Worm (Caenorhabditis elegans) whole organism, L4 larva: ENCODE measurements around the gene C47D12.4.

Experiments
- D1046.2 ChIP-seq: fragments of 200-800 bp; sonication (Bioruptor generic); IDR thresholded peaks from 2 replicates; pipeline ENCODE4 v1.3.6; 2022; ENCODE audit warnings: missing genetic modification characterization, missing compliant biosample characterization
- F10B5.3 ChIP-seq: sonication (generic microtip); optimal IDR thresholded peaks from 2 replicates; lab custom pipeline; 2016; ENCODE audit warnings: mild to moderate bottlenecking, missing genetic modification characterization, missing compliant biosample characterization
- F26F4.8 ChIP-seq: fragments of 200-800 bp; sonication (Bioruptor generic); conservative IDR thresholded peaks from 2 replicates; pipeline ENCODE4 v1.3.6; 2022; ENCODE audit warnings: missing genetic modification characterization, missing compliant biosample characterization
- F49E8.2 ChIP-seq: sonication (generic microtip); optimal IDR thresholded peaks from 2 replicates; lab custom pipeline; 2016; ENCODE audit warnings: missing compliant biosample characterization, mild to moderate bottlenecking, missing genetic modification characterization, borderline replicate concordance
- R02D3.7 ChIP-seq: fragments of 150-350 bp; sonication (generic microtip); optimal IDR thresholded peaks from 3 replicates; lab custom pipeline; 2014; ENCODE audit warnings: missing biosample characterization, missing genetic modification characterization
- ZK337.2 ChIP-seq: fragments of 200-800 bp; sonication (Bioruptor generic); IDR thresholded peaks from 2 replicates; pipeline ENCODE4 v1.3.6; 2022; ENCODE audit warnings: missing genetic modification reagents, missing genetic modification characterization, missing compliant biosample characterization
- aha-1 ChIP-seq: fragments of 150-350 bp; peaks from one replicate; lab custom pipeline; 2014; ENCODE audit warnings: missing biosample characterization, missing genetic modification characterization
- ama-1 ChIP-seq: fragments of 150-350 bp; optimal IDR thresholded peaks from 2 replicates; lab custom pipeline; 2014; ENCODE audit warnings: inconsistent platforms, mixed read lengths
- ceh-28 ChIP-seq: fragments of 150-350 bp; optimal IDR thresholded peaks from 2 replicates; lab custom pipeline; 2014; ENCODE audit warnings: missing biosample characterization, missing genetic modification reagents, missing genetic modification characterization
- ceh-32 ChIP-seq: sonication (generic microtip); optimal IDR thresholded peaks from 2 replicates; lab custom pipeline; 2016; ENCODE audit warnings: mild to moderate bottlenecking, missing genetic modification characterization, missing compliant biosample characterization; ENCODE audit not compliant: poor library complexity
- ceh-82 ChIP-seq: sonication (generic microtip); optimal IDR thresholded peaks from 2 replicates; lab custom pipeline; 2017; ENCODE audit warnings: missing biosample characterization, missing genetic modification characterization
- cey-2 ChIP-seq: sonication (generic microtip); optimal IDR thresholded peaks from 3 replicates; lab custom pipeline; 2017; ENCODE audit warnings: missing genetic modification characterization, mild to moderate bottlenecking, missing compliant biosample characterization, antibody characterized with exemption, borderline replicate concordance; ENCODE audit not compliant: insufficient read depth
- ctbp-1 ChIP-seq: fragments of 200-800 bp; sonication (Bioruptor generic); IDR thresholded peaks from 2 replicates; pipeline ENCODE4 v1.3.6; 2022; ENCODE audit warnings: missing genetic modification reagents, missing genetic modification characterization, missing compliant biosample characterization
- daf-12 ChIP-seq: fragments of 150-350 bp; optimal IDR thresholded peaks from 2 replicates; lab custom pipeline; 2014; ENCODE audit warnings: missing biosample characterization, missing genetic modification reagents, missing genetic modification characterization
- daf-19 ChIP-seq: fragments of 200-800 bp; sonication (Bioruptor generic); conservative IDR thresholded peaks from 2 replicates; pipeline ENCODE4 v1.3.6; 2022; ENCODE audit warnings: missing genetic modification characterization, missing compliant biosample characterization
- daf-8 ChIP-seq: fragments of 200-800 bp; sonication (Bioruptor generic); IDR thresholded peaks from 2 replicates; pipeline ENCODE4 v1.3.6; 2022; ENCODE audit warnings: missing genetic modification characterization, missing compliant biosample characterization
- dve-1 ChIP-seq: sonication (generic microtip); optimal IDR thresholded peaks from 2 replicates; lab custom pipeline; 2017; ENCODE audit warnings: antibody characterized with exemption, mild to moderate bottlenecking, missing genetic modification characterization, missing compliant biosample characterization; ENCODE audit not compliant: insufficient read depth
- egl-27 ChIP-seq: sonication (generic microtip); optimal IDR thresholded peaks from 3 replicates; lab custom pipeline; 2017; ENCODE audit warnings: missing biosample characterization, missing genetic modification reagents, missing genetic modification characterization
- egl-43 ChIP-seq: fragments of 200-800 bp; sonication (Bioruptor generic); IDR thresholded peaks from 2 replicates; pipeline ENCODE4 v1.3.6; 2022; ENCODE audit warnings: missing genetic modification reagents, missing genetic modification characterization, missing compliant biosample characterization
- fkh-10 ChIP-seq: fragments of 150-350 bp; optimal IDR thresholded peaks from 2 replicates; lab custom pipeline; 2014; ENCODE audit warnings: missing biosample characterization, missing genetic modification reagents, missing genetic modification characterization
- gei-8 ChIP-seq: fragments of 200-800 bp; sonication (Bioruptor generic); optimal IDR thresholded peaks from 2 replicates; lab custom pipeline; 2018; ENCODE audit warnings: mild to moderate bottlenecking, missing genetic modification characterization, missing compliant biosample characterization
- hif-1 ChIP-seq, 2 experiments: sonication (generic microtip); optimal IDR thresholded peaks; 2 replicates each; lab custom pipeline; 2016 to 2017; ENCODE audit warnings: missing compliant biosample characterization in 2 of 2, missing genetic modification characterization in 2 of 2, missing genetic modification reagents in 2 of 2, missing genotype in 2 of 2, mild to moderate bottlenecking in 1 of 2
- hlh-11 ChIP-seq: fragments of 200-800 bp; sonication (Bioruptor generic); optimal IDR thresholded peaks from 2 replicates; lab custom pipeline; 2018; ENCODE audit warnings: mild to moderate bottlenecking, missing genetic modification characterization, missing compliant biosample characterization
- hlh-30 ChIP-seq: sonication (generic microtip); optimal IDR thresholded peaks from 2 replicates; lab custom pipeline; 2017; ENCODE audit warnings: antibody characterized with exemption, mild to moderate bottlenecking, missing genetic modification characterization, missing compliant biosample characterization; ENCODE audit not compliant: insufficient read depth
- hmg-1.1 ChIP-seq: fragments of 200-800 bp; sonication (Bioruptor generic); IDR thresholded peaks from 2 replicates; pipeline ENCODE4 v1.3.6; 2022; ENCODE audit warnings: missing genetic modification reagents, missing genetic modification characterization, missing compliant biosample characterization
- lim-7 ChIP-seq: fragments of 200-800 bp; sonication (Bioruptor generic); IDR thresholded peaks from 2 replicates; pipeline ENCODE4 v1.3.6; 2022; ENCODE audit warnings: missing genetic modification characterization, missing compliant biosample characterization
- lin-1 ChIP-seq: fragments of 200-800 bp; sonication (Bioruptor generic); IDR thresholded peaks from 2 replicates; pipeline ENCODE4 v1.3.6; 2022; ENCODE audit warnings: missing genetic modification reagents, missing genetic modification characterization, missing compliant biosample characterization
- lin-29 ChIP-seq: fragments of 200-800 bp; sonication (Bioruptor generic); IDR thresholded peaks from 2 replicates; pipeline ENCODE4 v1.3.6; 2022; ENCODE audit warnings: missing genetic modification reagents, missing genetic modification characterization, missing compliant biosample characterization
- lir-3 ChIP-seq: sonication (generic microtip); optimal IDR thresholded peaks from 2 replicates; lab custom pipeline; 2016; ENCODE audit warnings: mild to moderate bottlenecking, missing genetic modification characterization, missing compliant biosample characterization
- lsy-2 ChIP-seq, 2 experiments: fragments of 150-350 bp in 1 of 2; sonication (generic microtip) in 1 of 2; optimal IDR thresholded peaks; 2 replicates each; lab custom pipeline; 2014 to 2017; ENCODE audit warnings: missing biosample characterization in 2 of 2, missing genetic modification characterization in 2 of 2
- madf-9 ChIP-seq: fragments of 200-800 bp; sonication (Bioruptor generic); conservative IDR thresholded peaks from 2 replicates; pipeline ENCODE4 v1.3.6; 2022; ENCODE audit warnings: missing genetic modification reagents, missing genetic modification characterization, missing compliant biosample characterization
- mdl-1 ChIP-seq, 2 experiments: fragments of 150-350 bp in 1 of 2; sonication (generic microtip) in 1 of 2; optimal IDR thresholded peaks; 2 replicates each; lab custom pipeline; 2014 to 2017; ENCODE audit warnings: missing biosample characterization in 2 of 2, missing genetic modification characterization in 2 of 2
- nhr-11 ChIP-seq: fragments of 150-350 bp; optimal IDR thresholded peaks from 2 replicates; lab custom pipeline; 2014; ENCODE audit warnings: missing biosample characterization, missing genetic modification characterization
- nhr-111 ChIP-seq: fragments of 200-800 bp; sonication (Bioruptor generic); optimal IDR thresholded peaks from 2 replicates; lab custom pipeline; 2018; ENCODE audit warnings: mild to moderate bottlenecking, missing genetic modification characterization, missing compliant biosample characterization
- nhr-25 ChIP-seq: sonication (generic microtip); optimal IDR thresholded peaks from 2 replicates; lab custom pipeline; 2017; ENCODE audit warnings: missing genetic modification characterization, mild to moderate bottlenecking, missing compliant biosample characterization, antibody characterized with exemption, moderate library complexity, borderline replicate concordance; ENCODE audit not compliant: insufficient read depth
- nhr-76 ChIP-seq: fragments of 150-350 bp; optimal IDR thresholded peaks from 2 replicates; lab custom pipeline; 2014; ENCODE audit warnings: missing biosample characterization, missing genetic modification characterization
- pha-4 ChIP-seq, 2 experiments: fragments of 150-350 bp in 1 of 2; fragments of 200-800 bp in 1 of 2; sonication (Bioruptor generic) in 1 of 2; IDR thresholded peaks in 1 of 2; optimal IDR thresholded peaks in 1 of 2; 2 replicates each; pipeline versions ENCODE4 v1.3.6 to Lab custom; 2014 to 2022; ENCODE audit warnings: missing genetic modification characterization in 2 of 2, missing genetic modification reagents in 2 of 2, missing biosample characterization in 1 of 2, missing compliant biosample characterization in 1 of 2
- php-3 ChIP-seq: fragments of 200-800 bp; sonication (Bioruptor generic); IDR thresholded peaks from 2 replicates; pipeline ENCODE4 v1.3.6; 2022; ENCODE audit warnings: missing genetic modification reagents, missing genetic modification characterization, missing compliant biosample characterization
- pqm-1 ChIP-seq: sonication (generic microtip); optimal IDR thresholded peaks from 2 replicates; lab custom pipeline; 2017; ENCODE audit warnings: missing biosample characterization, missing genetic modification characterization
- rbr-2 ChIP-seq: sonication (generic microtip); optimal IDR thresholded peaks from 2 replicates; lab custom pipeline; 2016; ENCODE audit warnings: missing genotype, missing genetic modification characterization, missing compliant biosample characterization
- saeg-2 ChIP-seq: fragments of 200-800 bp; sonication (Bioruptor generic); IDR thresholded peaks from 2 replicates; pipeline ENCODE4 v1.3.6; 2022; ENCODE audit warnings: missing genetic modification reagents, missing genetic modification characterization, missing compliant biosample characterization
- spr-3 ChIP-seq: fragments of 200-800 bp; sonication (Bioruptor generic); optimal IDR thresholded peaks from 2 replicates; lab custom pipeline; 2018; ENCODE audit warnings: mild to moderate bottlenecking, missing genetic modification characterization, missing compliant biosample characterization
- tag-97 ChIP-seq: fragments of 200-800 bp; sonication (Bioruptor generic); IDR thresholded peaks from 2 replicates; pipeline ENCODE4 v1.3.6; 2022; ENCODE audit warnings: missing genetic modification characterization, missing compliant biosample characterization
- unc-130 ChIP-seq: sonication (generic microtip); optimal IDR thresholded peaks from 2 replicates; lab custom pipeline; 2016; ENCODE audit warnings: missing genetic modification reagents, missing genetic modification characterization, missing compliant biosample characterization
- unc-62 ChIP-seq, 3 experiments: fragments of 150-350 bp in 1 of 3; sonication (generic microtip); optimal IDR thresholded peaks in 2 of 3; peaks in 1 of 3; 1 replicate in 1 of 3; 2 replicates in 2 of 3; lab custom pipeline; 2014 to 2017; ENCODE audit warnings: missing biosample characterization in 3 of 3, missing genetic modification characterization in 3 of 3, missing genetic modification reagents in 3 of 3, missing genotype in 1 of 3
- zfp-3 ChIP-seq: fragments of 200-800 bp; sonication (Bioruptor generic); conservative IDR thresholded peaks from 2 replicates; pipeline ENCODE4 v1.3.6; 2022; ENCODE audit warnings: missing genetic modification reagents, missing genetic modification characterization, missing compliant biosample characterization
- zip-2 ChIP-seq: fragments of 150-350 bp; optimal IDR thresholded peaks from 2 replicates; lab custom pipeline; 2014; ENCODE audit warnings: missing biosample characterization, missing genetic modification characterization
- ztf-11 ChIP-seq: fragments of 150-350 bp; optimal IDR thresholded peaks from 2 replicates; lab custom pipeline; 2014; ENCODE audit warnings: missing biosample characterization, missing genetic modification characterization

The C47D12.4 gene

ce11 chrII:11646874-11647273 lies 34.7 kb upstream of the C47D12.4 start (continued):
- TF ChIP-seq D1046.2 (GFP tag; lab: Robert Waterston, UW) (no peak), ceh-82 (tag; lab: Kevin White, UChicago) (no peak), gei-8 (no peak), lir-3 (tag; lab: Kevin White, UChicago) (no peak), php-3 (GFP tag; lab: Robert Waterston, UW) (no peak), saeg-2 (GFP tag; lab: Robert Waterston, UW) (no peak), egl-43 (GFP tag; lab: Robert Waterston, UW) (no peak), zip-2 (no peak), unc-130 (no peak), nhr-76 (tag; lab: Kevin White, UChicago) (no peak), nhr-111 (no peak), spr-3 (GFP tag; lab: Kevin White, UChicago) (no peak), ZK337.2 (GFP tag; lab: Robert Waterston, UW) (no peak), daf-8 (GFP tag; lab: Robert Waterston, UW) (no peak), lin-1 (GFP tag; lab: Robert Waterston, UW) (no peak), pha-4 (GFP tag; IDR thresholded peaks at IDR 0.05; lab: Robert Waterston, UW) (no peak), pha-4 (tag; optimal IDR thresholded peaks at IDR 0.05; lab: Kevin White, UChicago) (no peak), R02D3.7 (no peak), dve-1 (tag; lab: Kevin White, UChicago) (peak; percentile 7), ceh-28 (tag; lab: Kevin White, UChicago) (no peak), madf-9 (GFP tag; lab: Robert Waterston, UW) (no peak), aha-1 (tag; lab: Kevin White, UChicago) (peak; percentile 38), F26F4.8 (GFP tag; lab: Robert Waterston, UW) (no peak), cey-2 (tag; lab: Kevin White, UChicago) (no peak), ceh-32 (tag; lab: Kevin White, UChicago) (no peak), pqm-1 (tag; lab: Kevin White, UChicago) (peak; percentile 56), fkh-10 (no peak), hif-1 (tag; optimal IDR thresholded peaks at IDR 0.05; lab: Kevin White, UChicago) (no peak), rbr-2 (tag; lab: Kevin White, UChicago) (no peak), lim-7 (GFP tag; lab: Robert Waterston, UW) (no peak), hlh-11 (tag; lab: Kevin White, UChicago) (peak; percentile 16), zfp-3 (no peak), ctbp-1 (no peak), F49E8.2 (no peak), tag-97 (no peak)
- TF ChIP-seq, all 104 proteins: peak for 7

ce11 chrII:11649239-11649638 lies 32.3 kb upstream of the C47D12.4 start:
- TF ChIP-seq hmg-1.1 (no peak), lin-1 (GFP tag; lab: Robert Waterston, UW) (no peak), nhr-25 (tag; lab: Kevin White, UChicago) (no peak), daf-19 (GFP tag; lab: Robert Waterston, UW) (no peak), php-3 (GFP tag; lab: Robert Waterston, UW) (no peak), ceh-32 (tag; lab: Kevin White, UChicago) (no peak), egl-43 (GFP tag; lab: Robert Waterston, UW) (no peak), ztf-11 (no peak), daf-12 (tag; lab: Kevin White, UChicago) (no peak), pha-4 (GFP tag; IDR thresholded peaks at IDR 0.05; lab: Robert Waterston, UW) (no peak), pha-4 (tag; optimal IDR thresholded peaks at IDR 0.05; lab: Kevin White, UChicago) (no peak), F10B5.3 (tag; lab: Kevin White, UChicago) (no peak), mdl-1 (tag; optimal IDR thresholded peaks at IDR 0.05; lab: Kevin White, UChicago) (no peak), R02D3.7 (no peak), ama-1 (lab: Kevin White, UChicago) (no peak), nhr-11 (tag; lab: Kevin White, UChicago) (no peak), aha-1 (tag; lab: Kevin White, UChicago) (peak; percentile 81), unc-62 (GFP tag; optimal IDR thresholded peaks at IDR 0.05 in 1 of 2; lab: Kevin White, UChicago) (no peak), unc-62 (tag; optimal IDR thresholded peaks at IDR 0.05; lab: Kevin White, UChicago) (no peak), F26F4.8 (GFP tag; lab: Robert Waterston, UW) (no peak), lin-29 (GFP tag; lab: Robert Waterston, UW) (no peak), hlh-30 (tag; lab: Kevin White, UChicago) (peak; percentile 41), egl-27 (no peak), ceh-82 (tag; lab: Kevin White, UChicago) (no peak), saeg-2 (GFP tag; lab: Robert Waterston, UW) (no peak), dve-1 (tag; lab: Kevin White, UChicago) (peak; percentile 40), lsy-2 (tag; optimal IDR thresholded peaks at IDR 0.05; lab: Kevin White, UChicago) (peak in 1 of 2 experiments; percentile 35)
